Worm (Caenorhabditis elegans): ENCODE measurements around the gene E02C12.9.
"Not testable (repeated sequence)": the region's sequence is repeated elsewhere in the genome, so short reads cannot be mapped to it uniquely, and the experiment has no call there.

E02C12.9 gene

ce11 chrV:9342965-9343628 is 32.2 kb downstream of the E02C12.9 start (continued):
- TF ChIP-seq duxl-1 (tag; optimal IDR thresholded peaks at IDR 0.05; ENCODE audit: poor library complexity) (no peak), ceh-44 (GFP tag; IDR thresholded peaks at IDR 0.05) (no peak; the same call in 1 of the 2 replicates), nhr-102 (tag; optimal IDR thresholded peaks at IDR 0.05) (no peak), dmd-9 (GFP tag; IDR thresholded peaks at IDR 0.05) (peak; percentile 56; the same call in 1 of the 2 replicates), fos-1 (tag; optimal IDR thresholded peaks at IDR 0.05) (peak; percentile 37), T26A8.4 (GFP tag; IDR thresholded peaks at IDR 0.05) (peak; percentile 91; the same call in 1 of the 2 replicates), dpl-1 (GFP tag; optimal IDR thresholded peaks at IDR 0.05) (no peak), dve-1 (tag; optimal IDR thresholded peaks at IDR 0.05; ENCODE audit: insufficient read depth) (peak; percentile 9), mxl-2 (GFP tag; conservative IDR thresholded peaks at IDR 0.05) (no peak), dmd-6 (GFP tag; IDR thresholded peaks at IDR 0.05) (peak; percentile 28; the same call in 1 of the 2 replicates), lim-7 (GFP tag; IDR thresholded peaks at IDR 0.05) (peak; percentile 69), snpc-1.2 (GFP tag; IDR thresholded peaks at IDR 0.05) (peak; percentile 69), spr-1 (tag; optimal IDR thresholded peaks at IDR 0.05) (no peak), mdt-29 (GFP tag; IDR thresholded peaks at IDR 0.05) (no peak; the same call in none of the 2 replicates), lin-38 (GFP tag; IDR thresholded peaks at IDR 0.05) (peak; percentile 73), nhr-25 (tag; optimal IDR thresholded peaks at IDR 0.05; ENCODE audit: borderline replicate concordance, insufficient read depth) (no peak)

DNA sequence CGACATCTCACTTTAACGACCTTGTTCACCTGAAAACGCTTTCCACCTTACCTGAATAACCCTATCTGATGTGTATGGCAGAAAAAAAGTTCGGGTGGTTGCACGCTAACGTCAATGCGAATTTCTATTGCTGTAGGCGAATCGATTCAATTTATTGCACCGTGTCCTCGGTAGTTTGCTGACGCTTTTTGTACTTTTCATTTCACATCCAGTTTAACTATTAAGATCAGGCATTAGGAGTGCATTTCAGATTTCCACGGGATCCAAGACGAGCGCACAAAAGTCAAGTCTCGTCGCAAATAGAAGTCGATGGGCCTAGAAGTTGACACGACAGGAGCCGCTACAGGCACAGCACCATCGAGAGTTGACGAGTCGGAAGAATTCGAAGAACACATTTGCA is 33.0 kb downstream of the E02C12.9 start:
- peak; percentile 81; the same call in 1 of the 2 replicates for TF ChIP-seq tra-1 (GFP tag; IDR thresholded peaks at IDR 0.05)
- TF ChIP-seq arid-1 (GFP tag; conservative IDR thresholded peaks at IDR 0.05) = peak; percentile 76
- TF ChIP-seq lim-7 (GFP tag; IDR thresholded peaks at IDR 0.05) = peak; percentile 63; the same call in 1 of the 2 replicates
- peak; percentile 66 for TF ChIP-seq dmd-6 (GFP tag; IDR thresholded peaks at IDR 0.05)
- peak; percentile 89 for TF ChIP-seq egl-43 (GFP tag; IDR thresholded peaks at IDR 0.05)
- peak; percentile 76 for TF ChIP-seq lin-29 (GFP tag; IDR thresholded peaks at IDR 0.05)
- TF ChIP-seq lin-38 (GFP tag; IDR thresholded peaks at IDR 0.05) = peak; percentile 78
- peak; percentile 80 for TF ChIP-seq hmg-1.1 (GFP tag; IDR thresholded peaks at IDR 0.05)
- TF ChIP-seq pha-4 (GFP tag; IDR thresholded peaks at IDR 0.05) = peak; percentile 95
- not testable (repeated sequence) for TF ChIP-seq pha-4 (tag; optimal IDR thresholded peaks at IDR 0.05)
- peak; percentile 80; the same call in 1 of the 2 replicates for TF ChIP-seq zip-11 (GFP tag; IDR thresholded peaks at IDR 0.05)
- peak; percentile 64 to 83; a peak in 3 of 4 replicates for TF ChIP-seq madf-5 (GFP tag; IDR thresholded peaks at IDR 0.05)
- TF ChIP-seq Y48G9A.11 (GFP tag; IDR thresholded peaks at IDR 0.05) = peak; percentile 83
- 0 out of 2 replicates have a peak, but pooled peaks have one; percentile 61 for TF ChIP-seq ZK337.2 (GFP tag; IDR thresholded peaks at IDR 0.05)
- TF ChIP-seq ceh-20 (GFP tag; IDR thresholded peaks at IDR 0.05) = peak; percentile 83
- peak; percentile 76; the same call in 1 of the 2 replicates for TF ChIP-seq Y105C5A.15 (GFP tag; IDR thresholded peaks at IDR 0.05)
- TF ChIP-seq F44E2.7 (GFP tag; IDR thresholded peaks at IDR 0.05) = 0 out of 2 replicates have a peak, but pooled peaks have one; percentile 49
- TF ChIP-seq zfp-3 (GFP tag; conservative IDR thresholded peaks at IDR 0.05) = peak; percentile 97
- TF ChIP-seq vab-7 (GFP tag; IDR thresholded peaks at IDR 0.05) = peak; percentile 42; the same call in 1 of the 2 replicates
- 0 out of 2 replicates have a peak, but pooled peaks have one; percentile 56 for TF ChIP-seq dmd-8 (GFP tag; IDR thresholded peaks at IDR 0.05)
- TF ChIP-seq madf-9 (GFP tag; conservative IDR thresholded peaks at IDR 0.05) = peak; percentile 59; the same call in 1 of the 2 replicates
- peak; percentile 86 for TF ChIP-seq php-3 (GFP tag; IDR thresholded peaks at IDR 0.05)
- TF ChIP-seq Y75B8A.6 (GFP tag; IDR thresholded peaks at IDR 0.05) = peak; percentile 94
- TF ChIP-seq saeg-2 (GFP tag; IDR thresholded peaks at IDR 0.05) = peak; percentile 81
- peak; percentile 71; the same call in 1 of the 2 replicates for TF ChIP-seq dmd-9 (GFP tag; IDR thresholded peaks at IDR 0.05)
- TF ChIP-seq T26A8.4 (GFP tag; IDR thresholded peaks at IDR 0.05) = peak; percentile 79
- TF ChIP-seq mxl-2 (GFP tag; conservative IDR thresholded peaks at IDR 0.05) = peak; percentile 68
- peak; percentile 88 for TF ChIP-seq D1046.2 (GFP tag; IDR thresholded peaks at IDR 0.05)
- peak; percentile 53; the same call in 1 of the 2 replicates for TF ChIP-seq lin-1 (GFP tag; IDR thresholded peaks at IDR 0.05)
- peak; percentile 76 for TF ChIP-seq snpc-1.2 (GFP tag; IDR thresholded peaks at IDR 0.05)
- TF ChIP-seq nhr-41 (GFP tag; IDR thresholded peaks at IDR 0.05) = 0 out of 2 replicates have a peak, but pooled peaks have one; percentile 42
- TF ChIP-seq ctbp-1 (GFP tag; IDR thresholded peaks at IDR 0.05) = peak; percentile 82
- TF ChIP-seq nhr-42 (GFP tag; IDR thresholded peaks at IDR 0.05) = peak; percentile 90
- peak; percentile 85 for TF ChIP-seq mdt-29 (GFP tag; IDR thresholded peaks at IDR 0.05)

Measured in whole organism, L4 larva.